Fruit fly (Drosophila melanogaster) whole organism, wandering third instar larva: ENCODE data around the gene ssp2.
A peak's percentile ranks its signal among the peaks of the same experiment; 100 is the strongest.

Source experiments
- CG9705 ChIP-seq: fragments of 200-800 bp; sonication (Bioruptor generic); optimal IDR thresholded peaks from 2 replicates; lab custom pipeline; 2018; ENCODE audit warnings: missing biosample characterization, mild to moderate bottlenecking, missing genetic modification characterization
- CrebA ChIP-seq: fragments of 200-800 bp; sonication (Bioruptor generic); optimal IDR thresholded peaks from 2 replicates; lab custom pipeline; 2016; ENCODE audit warnings: missing biosample characterization, mild to moderate bottlenecking, missing genetic modification characterization, borderline replicate concordance
- Dfd ChIP-seq: fragments of >200 bp; optimal IDR thresholded peaks from 2 replicates; lab custom pipeline; 2017; ENCODE audit warnings: missing biosample characterization, missing genetic modification characterization
- Dif ChIP-seq: fragments of 200-275, 200-300 bp; sonication (Bioruptor generic); optimal IDR thresholded peaks from 2 replicates; lab custom pipeline; 2018; ENCODE audit warnings: missing biosample characterization, missing genetic modification characterization; ENCODE audit not compliant: partially characterized antibody
- GATAd ChIP-seq: sonication (Bioruptor generic); optimal IDR thresholded peaks from 2 replicates; lab custom pipeline; 2016; ENCODE audit warnings: missing biosample characterization, missing genetic modification characterization
- HLH106 ChIP-seq: fragments of 200-800 bp; optimal IDR thresholded peaks from 3 replicates; lab custom pipeline; 2019; ENCODE audit warnings: missing biosample characterization, mild to moderate bottlenecking, missing genetic modification characterization, moderate library complexity
- Hr78 ChIP-seq: fragments of >200 bp; optimal IDR thresholded peaks from 2 replicates; lab custom pipeline; 2017; ENCODE audit warnings: missing biosample characterization, missing genetic modification characterization
- Hr83 ChIP-seq: fragments of 200-300 bp; sonication (Bioruptor generic); optimal IDR thresholded peaks from 2 replicates; lab custom pipeline; 2016; ENCODE audit warnings: missing biosample characterization, mild to moderate bottlenecking, missing genetic modification characterization, moderate library complexity; ENCODE audit not compliant: poor library complexity, severe bottlenecking
- Jra ChIP-seq: sonication (Bioruptor generic); optimal IDR thresholded peaks from 2 replicates; lab custom pipeline; 2016; ENCODE audit warnings: missing biosample characterization, missing genetic modification characterization
- Mio ChIP-seq: sonication (Bioruptor generic); optimal IDR thresholded peaks from 2 replicates; lab custom pipeline; 2016; ENCODE audit warnings: missing biosample characterization, missing genetic modification characterization
- Myc ChIP-seq: fragments of >200 bp; optimal IDR thresholded peaks from 2 replicates; lab custom pipeline; 2017
- N ChIP-seq: fragments of >200 bp; optimal IDR thresholded peaks from 2 replicates; lab custom pipeline; 2018; ENCODE audit warnings: missing biosample characterization, missing external identifiers, missing genetic modification characterization
- OdsH ChIP-seq: fragments of 200-800 bp; sonication (Bioruptor generic); optimal IDR thresholded peaks from 2 replicates; lab custom pipeline; 2016; ENCODE audit warnings: missing biosample characterization, mild to moderate bottlenecking, missing genetic modification characterization
- Rel ChIP-seq, 2 experiments: fragments of 200-800 bp; sonication (Bioruptor generic) in 1 of 2; optimal IDR thresholded peaks; 2 replicates in 1 of 2; 3 replicates in 1 of 2; lab custom pipeline; 2016 to 2019; ENCODE audit warnings: mild to moderate bottlenecking in 2 of 2, missing biosample characterization in 2 of 2, missing genetic modification characterization in 2 of 2, moderate library complexity in 1 of 2
- Sp1 ChIP-seq: fragments of 200-800 bp; sonication (Bioruptor generic); optimal IDR thresholded peaks from 3 replicates; lab custom pipeline; 2019; ENCODE audit warnings: missing biosample characterization, mild to moderate bottlenecking, missing genetic modification characterization, moderate library complexity
- Vsx2 ChIP-seq: fragments of 200-300, 225-300 bp; sonication (Bioruptor generic); optimal IDR thresholded peaks from 2 replicates; lab custom pipeline; 2018; ENCODE audit warnings: missing biosample characterization, missing genetic modification characterization; ENCODE audit not compliant: partially characterized antibody
- br ChIP-seq: fragments of 200-800 bp; sonication (Bioruptor generic); optimal IDR thresholded peaks from 2 replicates; lab custom pipeline; 2016; ENCODE audit warnings: missing biosample characterization, missing genetic modification characterization
- brk ChIP-seq: fragments of 200-800 bp; sonication (Bioruptor generic); optimal IDR thresholded peaks from 2 replicates; lab custom pipeline; 2016; ENCODE audit warnings: missing biosample characterization, mild to moderate bottlenecking, missing genetic modification characterization
- dl ChIP-seq, 2 experiments: fragments of 175-275, 200-275 bp in 1 of 2; fragments of 200-275 bp in 1 of 2; sonication (Bioruptor generic); optimal IDR thresholded peaks; lab custom pipeline; 2018; ENCODE audit warnings: mild to moderate bottlenecking in 2 of 2, missing biosample characterization in 2 of 2, missing genetic modification characterization in 2 of 2, moderate library complexity in 2 of 2; ENCODE audit not compliant: partially characterized antibody in 2 of 2, insufficient read depth in 1 of 2
- dmrt93B ChIP-seq: fragments of 200-800 bp; sonication (Bioruptor generic); optimal IDR thresholded peaks from 2 replicates; lab custom pipeline; 2018; ENCODE audit warnings: missing biosample characterization, mild to moderate bottlenecking, missing genetic modification characterization
- dsf ChIP-seq: sonication (Bioruptor generic); optimal IDR thresholded peaks from 2 replicates; lab custom pipeline; 2016; ENCODE audit warnings: missing biosample characterization, missing genetic modification characterization, borderline replicate concordance
- ey ChIP-seq: fragments of 200-800 bp; sonication (Bioruptor generic); optimal IDR thresholded peaks from 2 replicates; lab custom pipeline; 2016; ENCODE audit warnings: missing biosample characterization, missing genetic modification characterization
- foxo ChIP-seq, 2 experiments: fragments of 200-800 bp; sonication (Bioruptor generic); optimal IDR thresholded peaks; 2 replicates in 1 of 2; 3 replicates in 1 of 2; lab custom pipeline; 2016 to 2017; ENCODE audit warnings: missing biosample characterization in 2 of 2, missing genetic modification characterization in 2 of 2
- fru ChIP-seq: fragments of 200-800 bp; sonication (Bioruptor generic); optimal IDR thresholded peaks from 3 replicates; lab custom pipeline; 2016; ENCODE audit warnings: missing biosample characterization, mild to moderate bottlenecking, missing genetic modification characterization
- h ChIP-seq: fragments of 200-800 bp; sonication (Bioruptor generic); optimal IDR thresholded peaks from 3 replicates; lab custom pipeline; 2016; ENCODE audit warnings: missing biosample characterization, mild to moderate bottlenecking, missing genetic modification characterization
- jim ChIP-seq: fragments of 175-275, 200-325 bp; sonication (Bioruptor generic); optimal IDR thresholded peaks from 2 replicates; lab custom pipeline; 2016; ENCODE audit warnings: missing biosample characterization, mild to moderate bottlenecking, missing genetic modification characterization
- pan ChIP-seq: fragments of >200 bp; optimal IDR thresholded peaks from 2 replicates; lab custom pipeline; 2017
- rgr ChIP-seq: fragments of 200-800 bp; sonication (Bioruptor generic); optimal IDR thresholded peaks from 3 replicates; lab custom pipeline; 2016; ENCODE audit warnings: missing biosample characterization, mild to moderate bottlenecking, missing genetic modification characterization
- sage ChIP-seq: fragments of 200-800 bp; sonication (Bioruptor generic); optimal IDR thresholded peaks from 2 replicates; lab custom pipeline; 2016; ENCODE audit warnings: missing biosample characterization, mild to moderate bottlenecking, missing genetic modification characterization
- sv ChIP-seq: fragments of 200-800 bp; sonication (Bioruptor generic); optimal IDR thresholded peaks from 3 replicates; lab custom pipeline; 2016; ENCODE audit warnings: missing biosample characterization, missing genetic modification characterization
- tai ChIP-seq: sonication (Bioruptor generic); optimal IDR thresholded peaks from 2 replicates; lab custom pipeline; 2016; ENCODE audit warnings: missing biosample characterization, missing genetic modification characterization
- usp ChIP-seq: fragments of >200 bp; optimal IDR thresholded peaks from 2 replicates; lab custom pipeline; 2017; ENCODE audit warnings: missing biosample characterization, missing genetic modification characterization

ssp2 gene

DNA sequence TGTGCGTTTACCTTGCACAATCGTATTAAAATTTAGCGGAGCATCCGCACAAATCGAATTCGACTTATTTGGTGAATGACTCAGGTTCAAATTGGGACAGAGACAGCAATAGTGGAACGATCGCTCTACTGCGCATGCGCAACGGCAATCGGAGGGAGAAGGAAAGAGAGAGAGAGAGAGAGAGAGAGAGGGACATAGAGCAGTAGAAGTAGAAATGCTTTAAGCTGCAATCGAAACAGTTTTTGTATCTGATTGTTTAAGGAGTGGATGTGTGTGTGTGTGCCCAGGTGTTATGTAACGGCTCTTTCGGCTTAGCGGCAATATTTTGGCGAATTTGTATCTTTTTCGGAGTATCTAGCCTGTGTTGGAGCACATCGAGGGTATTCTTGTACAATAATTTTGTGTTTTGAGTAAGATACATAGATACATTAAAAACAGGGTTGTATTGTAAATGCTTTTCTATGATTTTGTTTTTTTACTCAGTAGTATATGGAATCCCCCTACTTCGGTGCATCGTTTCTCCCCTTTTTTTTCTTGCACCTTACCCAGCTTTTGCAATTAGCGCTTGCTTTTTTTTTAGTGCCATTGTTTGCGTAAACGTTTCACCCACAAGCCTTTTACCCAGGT lies 15.4 kb upstream of the ssp2 start:
- peak; percentile 22 for TF ChIP-seq ey
- peak in 1 of 2 experiments; percentile 21 for TF ChIP-seq foxo (GFP tag; optimal IDR thresholded peaks at IDR 0.05; lab: Kevin White, UChicago)
- TF ChIP-seq pan, result no peak
- TF ChIP-seq h (GFP tag; lab: Kevin White, UChicago), result peak; percentile 16
- no peak for TF ChIP-seq N (GFP tag; lab: Kevin White, UChicago)
- TF ChIP-seq Sp1 (GFP tag; lab: Kevin White, UChicago), result no peak
- TF ChIP-seq rgr (GFP tag; lab: Kevin White, UChicago), result peak; percentile 10
- no peak for TF ChIP-seq OdsH (GFP tag; lab: Kevin White, UChicago)

DNA sequence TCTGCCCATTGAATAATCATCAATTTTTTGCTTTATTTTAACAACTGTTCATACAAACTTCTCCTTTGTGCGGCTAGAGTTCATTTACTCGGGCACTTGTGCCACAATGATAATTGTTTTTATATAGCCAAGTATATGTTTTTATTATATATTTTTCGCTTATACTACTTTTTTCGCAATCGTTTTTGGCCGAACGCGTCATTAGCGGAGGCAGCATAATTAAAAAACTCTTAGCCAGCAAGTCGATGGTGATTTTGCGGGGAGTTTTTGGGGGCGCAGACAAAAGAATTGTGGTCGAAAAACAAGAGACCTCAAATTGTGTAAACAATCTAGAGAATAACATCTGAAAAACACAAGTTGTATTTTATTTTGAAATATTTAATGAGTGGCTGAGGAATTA lies 13.4 kb upstream of the ssp2 start:
- TF ChIP-seq Sp1 (GFP tag; lab: Kevin White, UChicago) (peak; percentile 4), brk (peak; percentile 28), Mio (GFP tag; lab: Kevin White, UChicago) (no peak), OdsH (GFP tag; lab: Kevin White, UChicago) (no peak), tai (peak; percentile 12), dmrt93B (GFP tag; lab: Kevin White, UChicago) (no peak), jim (GFP tag; lab: Kevin White, UChicago) (no peak), rgr (GFP tag; lab: Kevin White, UChicago) (peak; percentile 38), foxo (GFP tag; optimal IDR thresholded peaks at IDR 0.05; lab: Kevin White, UChicago) (no peak), ey (no peak), N (GFP tag; lab: Kevin White, UChicago) (no peak), Rel (GFP tag; optimal IDR thresholded peaks at IDR 0.05; lab: Kevin White, UChicago) (no peak), Rel (tag; optimal IDR thresholded peaks at IDR 0.05; lab: Kevin White, UChicago) (no peak), h (GFP tag; lab: Kevin White, UChicago) (peak; percentile 46), Hr83 (peak; percentile 16), Vsx2 (no peak), dsf (GFP tag; lab: Kevin White, UChicago) (no peak), Hr78 (GFP tag; lab: Kevin White, UChicago) (no peak)
- TF ChIP-seq, all 38 proteins: peak for 6

DNA sequence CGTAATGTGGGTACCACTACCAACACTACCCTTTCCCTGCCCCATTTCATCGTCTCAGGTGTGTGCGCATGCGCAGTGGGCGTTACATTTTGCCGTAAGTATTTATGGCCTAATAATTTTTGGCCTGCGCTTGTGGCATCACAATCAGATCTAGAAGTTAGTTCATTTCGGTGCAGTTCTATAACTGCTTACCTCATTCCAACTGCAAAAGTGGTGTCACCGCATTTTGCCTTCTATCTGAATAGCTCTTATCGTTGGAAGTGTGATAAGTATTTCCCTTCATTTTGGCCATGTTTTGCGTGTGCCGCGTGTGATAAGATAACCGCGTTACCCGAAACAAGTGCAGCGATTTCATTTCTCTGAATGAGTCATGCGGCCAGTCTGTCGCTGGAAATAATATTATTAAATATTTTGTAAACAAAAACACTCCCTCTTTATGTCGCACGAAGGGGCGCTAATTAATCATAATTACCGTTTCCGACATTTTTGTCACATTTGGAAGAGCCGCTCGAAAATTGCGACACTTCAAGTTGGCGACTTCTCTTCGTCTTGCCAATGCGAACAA lies 12.4 kb upstream of the ssp2 start:
- TF ChIP-seq Mio (GFP tag; lab: Kevin White, UChicago) (no peak), ey (no peak), Dif (no peak), GATAd (GFP tag; lab: Kevin White, UChicago) (no peak), Rel (GFP tag; optimal IDR thresholded peaks at IDR 0.05; lab: Kevin White, UChicago) (no peak), Rel (tag; optimal IDR thresholded peaks at IDR 0.05; lab: Kevin White, UChicago) (peak; percentile 16), Vsx2 (no peak), h (GFP tag; lab: Kevin White, UChicago) (peak; percentile 80), Dfd (GFP tag; lab: Kevin White, UChicago) (no peak), CrebA (GFP tag; lab: Kevin White, UChicago) (peak; percentile 23), dsf (GFP tag; lab: Kevin White, UChicago) (no peak), sv (no peak), sage (GFP tag; lab: Kevin White, UChicago) (no peak)

DNA sequence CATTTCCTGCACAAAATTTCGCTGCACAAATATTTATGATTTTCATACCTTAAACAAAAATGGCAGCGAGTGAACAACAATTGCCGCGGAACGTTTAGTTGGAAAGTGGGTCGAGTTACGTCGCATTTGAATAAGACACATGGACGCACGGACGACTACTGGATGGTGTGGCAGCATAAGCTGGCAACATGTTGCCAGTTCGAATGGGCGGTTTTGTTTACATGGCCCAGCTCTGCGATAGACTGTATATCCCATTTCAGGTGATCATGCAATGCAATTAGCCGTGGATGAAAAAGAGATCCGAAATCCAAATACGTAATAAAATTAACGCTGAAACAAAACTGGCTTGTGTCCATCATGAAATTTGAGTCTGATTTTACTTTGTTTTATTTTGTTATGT lies 8.3 kb upstream of the ssp2 start:
- no peak for TF ChIP-seq N (GFP tag; lab: Kevin White, UChicago)
- TF ChIP-seq br, result no peak
- TF ChIP-seq Vsx2, result no peak
- no peak for TF ChIP-seq foxo (GFP tag; optimal IDR thresholded peaks at IDR 0.05; lab: Kevin White, UChicago)
- TF ChIP-seq Dfd (GFP tag; lab: Kevin White, UChicago), result no peak
- no peak for TF ChIP-seq Jra
- TF ChIP-seq Myc (lab: Kevin White, UChicago), result no peak
- TF ChIP-seq Hr78 (GFP tag; lab: Kevin White, UChicago), result no peak
- no peak for TF ChIP-seq h (GFP tag; lab: Kevin White, UChicago)
- TF ChIP-seq HLH106 (tag; lab: Kevin White, UChicago), result no peak
- no peak for TF ChIP-seq dl (GFP tag; optimal IDR thresholded peaks at IDR 0.05; lab: Kevin White, UChicago; ENCODE audit: insufficient read depth in 1 of 2, partially characterized antibody in 2 of 2)
- no peak for TF ChIP-seq usp (GFP tag; lab: Kevin White, UChicago)
- TF ChIP-seq Mio (GFP tag; lab: Kevin White, UChicago), result no peak
- TF ChIP-seq ey, result no peak
- no peak for TF ChIP-seq tai
- no peak for TF ChIP-seq dmrt93B (GFP tag; lab: Kevin White, UChicago)
- TF ChIP-seq pan, result no peak
- TF ChIP-seq fru (GFP tag; lab: Kevin White, UChicago), result no peak
- TF ChIP-seq OdsH (GFP tag; lab: Kevin White, UChicago), result no peak
- TF ChIP-seq CG9705, result no peak
- TF ChIP-seq, all 38 proteins: peak for 0
